Fruit fly (Drosophila melanogaster): ENCODE data around the gene CG9701.
A peak's percentile ranks its signal among the peaks of the same experiment; 100 is the strongest.

The CG9701 gene

dm6 chr3L:16782789-16783188, 49.4 kb downstream of the CG9701 start, which contains the start of gene CG9706 (continued):
- TF ChIP-seq Dp (GFP tag; optimal IDR thresholded peaks at IDR 0.05) (peak; percentile 91), lola (GFP tag; optimal IDR thresholded peaks at IDR 0.05) (no peak), Sry-δ (GFP tag; optimal IDR thresholded peaks at IDR 0.05) (peak; percentile 35), CG13287 (GFP tag; IDR thresholded peaks at IDR 0.05; ENCODE audit: partially characterized antibody) (peak; percentile 34), CG12104 (GFP tag; optimal IDR thresholded peaks at IDR 0.05) (no peak), Ada2b (GFP tag; IDR thresholded peaks at IDR 0.05) (no peak), E2f1 (GFP tag; IDR thresholded peaks at IDR 0.05) (no peak), CG3163 (GFP tag; optimal IDR thresholded peaks at IDR 0.05) (no peak), CG16815 (GFP tag; optimal IDR thresholded peaks at IDR 0.05) (no peak), Dref (GFP tag; IDR thresholded peaks at IDR 0.05) (0 out of 2 replicates have a peak, but pooled peaks have one; percentile 32), Scr (GFP tag; IDR thresholded peaks at IDR 0.05; ENCODE audit: partially characterized antibody) (no peak), pho (GFP tag; optimal IDR thresholded peaks at IDR 0.05) (no peak), bbx (GFP tag; IDR thresholded peaks at IDR 0.05; ENCODE audit: partially characterized antibody) (peak; percentile 12; the same call in 1 of the 2 replicates), repo (GFP tag; optimal IDR thresholded peaks at IDR 0.05) (no peak), kay (GFP tag; optimal IDR thresholded peaks at IDR 0.05) (peak; percentile 2), ssp (GFP tag; IDR thresholded peaks at IDR 0.05) (no peak), BEAF-32 (GFP tag; optimal IDR thresholded peaks at IDR 0.05) (peak; percentile 47), CG31365 (tag; optimal IDR thresholded peaks at IDR 0.05) (no peak), bsh (GFP tag; optimal IDR thresholded peaks at IDR 0.05) (no peak), nmo (GFP tag; optimal IDR thresholded peaks at IDR 0.05) (no peak), B-H2 (GFP tag; optimal IDR thresholded peaks at IDR 0.05) (no peak)

- no peak for TF ChIP-seq tna (GFP tag; IDR thresholded peaks at IDR 0.05; ENCODE audit: partially characterized antibody)
- TF ChIP-seq Usf (GFP tag; optimal IDR thresholded peaks at IDR 0.05) = no peak
- no peak for TF ChIP-seq crol (GFP tag; IDR thresholded peaks at IDR 0.05)
- no peak for TF ChIP-seq Taf1 (GFP tag; IDR thresholded peaks at IDR 0.05)
- TF ChIP-seq cas (GFP tag; IDR thresholded peaks at IDR 0.05) = no peak
- no peak for TF ChIP-seq fd64A (GFP tag; optimal IDR thresholded peaks at IDR 0.05)
- 0 out of 2 replicates have a peak, but pooled peaks have one; percentile 23 for TF ChIP-seq bbx (GFP tag; IDR thresholded peaks at IDR 0.05; ENCODE audit: partially characterized antibody)
- no peak for TF ChIP-seq CG6791 (GFP tag; IDR thresholded peaks at IDR 0.05; ENCODE audit: partially characterized antibody)
- peak; percentile 89 for TF ChIP-seq E2f2 (GFP tag; IDR thresholded peaks at IDR 0.05)
- peak; percentile 2 for TF ChIP-seq CG12391 (tag; optimal IDR thresholded peaks at IDR 0.05)
- no peak for TF ChIP-seq CG12236 (GFP tag; optimal IDR thresholded peaks at IDR 0.05)
- no peak for TF ChIP-seq lola (GFP tag; optimal IDR thresholded peaks at IDR 0.05)
- TF ChIP-seq CG12104 (GFP tag; optimal IDR thresholded peaks at IDR 0.05) = no peak
- no peak for TF ChIP-seq grau (tag; optimal IDR thresholded peaks at IDR 0.05)
- TF ChIP-seq CG13123 (GFP tag; optimal IDR thresholded peaks at IDR 0.05) = no peak
- TF ChIP-seq CG7745 (tag; optimal IDR thresholded peaks at IDR 0.05) = no peak
- no peak for TF ChIP-seq zen2 (GFP tag; IDR thresholded peaks at IDR 0.05; ENCODE audit: partially characterized antibody)
- TF ChIP-seq CG7839 (tag; optimal IDR thresholded peaks at IDR 0.05) = no peak
- no peak for TF ChIP-seq CG11456 (GFP tag; IDR thresholded peaks at IDR 0.05)
- 0 out of 2 replicates have a peak, but pooled peaks have one; percentile 21 for TF ChIP-seq CG42726 (GFP tag; IDR thresholded peaks at IDR 0.05; ENCODE audit: partially characterized antibody)
- TF ChIP-seq slbo (GFP tag; IDR thresholded peaks at IDR 0.05) = no peak
- TF ChIP-seq Pdp1 (GFP tag; optimal IDR thresholded peaks at IDR 0.05) = no peak
- no peak for TF ChIP-seq CG10565 (GFP tag; optimal IDR thresholded peaks at IDR 0.05)
- no peak for TF ChIP-seq tap (tag; optimal IDR thresholded peaks at IDR 0.05)
- peak; percentile 93 for TF ChIP-seq Sin3A (optimal IDR thresholded peaks at IDR 0.05)
- TF ChIP-seq gfzf (GFP tag; optimal IDR thresholded peaks at IDR 0.05) = peak; percentile 81
- no peak for TF ChIP-seq Fer3 (tag; optimal IDR thresholded peaks at IDR 0.05)
- no peak for TF ChIP-seq Hey (tag; optimal IDR thresholded peaks at IDR 0.05)
- no peak for TF ChIP-seq Hr39 (optimal IDR thresholded peaks at IDR 0.05)
- TF ChIP-seq CG32532 (GFP tag; IDR thresholded peaks at IDR 0.05) = no peak
- TF ChIP-seq ssp (GFP tag; IDR thresholded peaks at IDR 0.05) = no peak
- no peak for TF ChIP-seq CG12299 (tag; optimal IDR thresholded peaks at IDR 0.05)
- no peak for TF ChIP-seq Atf6 (GFP tag; IDR thresholded peaks at IDR 0.05)
Observed at dm6 chr3L:16786728-16787127, 53.4 kb downstream of the CG9701 start, which contains the start of gene eIF3e. eIF3e (minus strand) TSS chr3L:16786941.
